Fruit fly (Drosophila melanogaster) whole organism, prepupa: Measurements from ENCODE around the gene NPFR.

Source experiments
- CG1621 ChIP-seq: fragments of 200-800 bp; sonication (Bioruptor generic); optimal IDR thresholded peaks from 3 replicates; lab custom pipeline; 2018; ENCODE audit warnings: missing biosample characterization, mild to moderate bottlenecking, missing genetic modification characterization
- CG6163 ChIP-seq: fragments of 200-800 bp; sonication (Bioruptor generic); IDR thresholded peaks from 3 replicates; pipeline ENCODE4 v1.3.6; 2022; ENCODE audit warnings: missing biosample characterization, missing genetic modification characterization
- CG6792 ChIP-seq: fragments of 200-800 bp; sonication (Bioruptor generic); optimal IDR thresholded peaks from 3 replicates; lab custom pipeline; 2016; ENCODE audit warnings: missing biosample characterization, missing genetic modification characterization
- CG8319 ChIP-seq: fragments of 200-800 bp; sonication (Bioruptor generic); optimal IDR thresholded peaks from 3 replicates; lab custom pipeline; 2016; ENCODE audit warnings: missing biosample characterization, missing genetic modification characterization
- Ets21C ChIP-seq: fragments of 200-800 bp; sonication (Bioruptor generic); optimal IDR thresholded peaks from 3 replicates; lab custom pipeline; 2016; ENCODE audit warnings: missing biosample characterization, missing genetic modification characterization
- Ets96B ChIP-seq: fragments of 200-800 bp; optimal IDR thresholded peaks from 2 replicates; lab custom pipeline; 2019; ENCODE audit warnings: missing biosample characterization, mild to moderate bottlenecking, missing genetic modification characterization, moderate library complexity
- Hr4 ChIP-seq: fragments of 200-800 bp; sonication (Bioruptor generic); optimal IDR thresholded peaks from 3 replicates; lab custom pipeline; 2016; ENCODE audit warnings: missing biosample characterization, missing genetic modification characterization
- fd85E ChIP-seq: fragments of 200-800 bp; sonication (Bioruptor generic); optimal IDR thresholded peaks from 3 replicates; lab custom pipeline; 2016; ENCODE audit warnings: missing biosample characterization, missing genetic modification characterization
- pdm3 ChIP-seq: fragments of 200-800 bp; sonication (Bioruptor generic); optimal IDR thresholded peaks from 3 replicates; lab custom pipeline; 2016; ENCODE audit warnings: missing biosample characterization, missing genetic modification characterization

- TF ChIP-seq Ets96B (tag; lab: Kevin White, UChicago) (no peak), CG8319 (GFP tag; lab: Kevin White, UChicago) (no peak), fd85E (GFP tag; lab: Kevin White, UChicago) (no peak), CG6792 (GFP tag; lab: Kevin White, UChicago) (no peak), pdm3 (GFP tag; lab: Kevin White, UChicago) (no peak), Ets21C (no peak), CG1621 (no peak), CG6163 (GFP tag; lab: Robert Waterston, UW) (no peak), Hr4 (GFP tag; lab: Kevin White, UChicago) (no peak)
Observed at dm6 chr3R:6211041-6211377, 23.9 kb downstream of the NPFR start.
